Fruit fly (Drosophila melanogaster): ENCODE measurements around the gene FIG4.

Gene FIG4

dm6 chr2L:4440881-4441737 lies 23.9 kb upstream of the FIG4 start, which contains the start of gene CG15431:
CG15431 (minus strand) TSS chr2L:4441282.
- TF ChIP-seq pdm3 (GFP tag; optimal IDR thresholded peaks at IDR 0.05) (no peak), salr (GFP tag; optimal IDR thresholded peaks at IDR 0.05) (peak; percentile 56 to 82), CG8119 (GFP tag; IDR thresholded peaks at IDR 0.05) (peak; percentile 47; the same call in 1 of the 3 replicates), CG6163 (GFP tag; IDR thresholded peaks at IDR 0.05) (peak; percentile 56; the same call in 1 of the 3 replicates), eg (GFP tag; IDR thresholded peaks at IDR 0.05) (0 out of 3 replicates have a peak, but pooled peaks have one; percentile 40), CG15336 (GFP tag; IDR thresholded peaks at IDR 0.05) (peak; percentile 40; the same call in 1 of the 2 replicates), lz (GFP tag; optimal IDR thresholded peaks at IDR 0.05) (no peak)

dm6 chr2L:4442010-4442587 lies 22.9 kb upstream of the FIG4 start, which contains the start of the genes Sfp24F and CG15432:
Sfp24F (minus strand) TSS chr2L:4442060.
CG15432 (plus strand) TSS chr2L:4442320.
- TF ChIP-seq Ets21C (GFP tag; optimal IDR thresholded peaks at IDR 0.05), result no peak
- TF ChIP-seq fkh (GFP tag; optimal IDR thresholded peaks at IDR 0.05), result peak; percentile 87

- peak; percentile 77 for TF ChIP-seq fkh (GFP tag; optimal IDR thresholded peaks at IDR 0.05)
- peak; percentile 20 for TF ChIP-seq CG6854 (GFP tag; optimal IDR thresholded peaks at IDR 0.05)
- no peak for TF ChIP-seq Hr38 (GFP tag; optimal IDR thresholded peaks at IDR 0.05)
- TF ChIP-seq CG3032 (tag; optimal IDR thresholded peaks at IDR 0.05), result no peak
- TF ChIP-seq CG8119 (GFP tag; IDR thresholded peaks at IDR 0.05), result no peak
- TF ChIP-seq Hr4 (GFP tag; optimal IDR thresholded peaks at IDR 0.05), result no peak
These were observed 20.5 kb upstream of the FIG4 start, which contains the start of the genes morgue and Elp3 for dm6 chr2L:4444457-4444856. morgue (minus strand) TSS chr2L:4444680. Elp3 (plus strand) TSS chr2L:4444732.

dm6 chr2L:4448582-4449016 lies 16.4 kb upstream of the FIG4 start, which contains the start of gene MFS18:
MFS18 (minus strand) TSS chr2L:4448635.
- TF ChIP-seq Hr39 (GFP tag; optimal IDR thresholded peaks at IDR 0.05) (peak; percentile 88), Eip75B (GFP tag; optimal IDR thresholded peaks at IDR 0.05) (peak; percentile 92), CG4318 (GFP tag; optimal IDR thresholded peaks at IDR 0.05) (no peak), Sox15 (GFP tag; optimal IDR thresholded peaks at IDR 0.05) (peak; percentile 93), acj6 (GFP tag; optimal IDR thresholded peaks at IDR 0.05) (peak; percentile 97), CG6276 (GFP tag; optimal IDR thresholded peaks at IDR 0.05) (peak; percentile 98), CG6163 (GFP tag; IDR thresholded peaks at IDR 0.05) (peak; percentile 98), CG10631 (GFP tag; optimal IDR thresholded peaks at IDR 0.05) (peak; percentile 97), eg (GFP tag; IDR thresholded peaks at IDR 0.05) (peak; percentile 99), OdsH (GFP tag; optimal IDR thresholded peaks at IDR 0.05) (peak; percentile 97), CG8319 (GFP tag; optimal IDR thresholded peaks at IDR 0.05) (peak; percentile 98), Smox (GFP tag; optimal IDR thresholded peaks at IDR 0.05) (peak; percentile 95), CG3032 (tag; optimal IDR thresholded peaks at IDR 0.05) (peak; percentile 98), CG32006 (GFP tag; optimal IDR thresholded peaks at IDR 0.05) (peak; percentile 96), CG11762 (GFP tag; optimal IDR thresholded peaks at IDR 0.05; ENCODE audit: insufficient read depth) (peak; percentile 99), CG31627 (GFP tag; optimal IDR thresholded peaks at IDR 0.05) (peak; percentile 91), topi (GFP tag; optimal IDR thresholded peaks at IDR 0.05) (peak; percentile 95), CG3919 (GFP tag; optimal IDR thresholded peaks at IDR 0.05) (peak; percentile 97), CG11902 (GFP tag; optimal IDR thresholded peaks at IDR 0.05) (peak; percentile 95), fd85E (GFP tag; optimal IDR thresholded peaks at IDR 0.05) (peak; percentile 97), svp (GFP tag) (peak; percentile 98), Gug (GFP tag; IDR thresholded peaks at IDR 0.05) (peak; percentile 99), CG6792 (GFP tag; optimal IDR thresholded peaks at IDR 0.05) (peak; percentile 94), CG1621 (tag; optimal IDR thresholded peaks at IDR 0.05) (peak; percentile 85), CG8632 (GFP tag; optimal IDR thresholded peaks at IDR 0.05) (peak; percentile 98), Sox14 (GFP tag; optimal IDR thresholded peaks at IDR 0.05) (peak; percentile 92), CG16779 (tag; optimal IDR thresholded peaks at IDR 0.05) (no peak), achi (GFP tag; optimal IDR thresholded peaks at IDR 0.05) (peak; percentile 97), Eip93F (GFP tag; optimal IDR thresholded peaks at IDR 0.05) (no peak), CG6808 (GFP tag; optimal IDR thresholded peaks at IDR 0.05) (peak; percentile 95), Blimp-1 (GFP tag; optimal IDR thresholded peaks at IDR 0.05) (peak; percentile 90), fd59A (GFP tag; optimal IDR thresholded peaks at IDR 0.05) (peak; percentile 84), Sox102F (GFP tag; optimal IDR thresholded peaks at IDR 0.05) (peak; percentile 94)
